Worm (Caenorhabditis elegans) whole organism, L2 larva: Measurements from ENCODE around the gene F38E1.6.

Experiments
- F13H6.1 ChIP-seq: sonication (generic microtip); optimal IDR thresholded peaks from 2 replicates; lab custom pipeline; 2016; ENCODE audit warnings: missing genetic modification characterization, missing compliant biosample characterization
- R02D3.7 ChIP-seq: fragments of 150-350 bp; optimal IDR thresholded peaks from 2 replicates; lab custom pipeline; 2014; ENCODE audit warnings: missing biosample characterization, missing genetic modification characterization
- Y55F3AM.14 ChIP-seq: fragments of 200-800 bp; sonication (Bioruptor generic); optimal IDR thresholded peaks from 2 replicates; lab custom pipeline; 2018; ENCODE audit warnings: mild to moderate bottlenecking, missing genetic modification characterization, missing compliant biosample characterization
- ZK546.5 ChIP-seq: sonication (generic microtip); optimal IDR thresholded peaks from 2 replicates; lab custom pipeline; 2017; ENCODE audit warnings: missing biosample characterization, missing genetic modification characterization
- alr-1 ChIP-seq: fragments of 150-350 bp; optimal IDR thresholded peaks from 2 replicates; lab custom pipeline; 2014; ENCODE audit warnings: missing biosample characterization, missing genetic modification characterization
- aly-2 ChIP-seq: fragments of 150-350 bp; optimal IDR thresholded peaks from 2 replicates; lab custom pipeline; 2014; ENCODE audit warnings: missing biosample characterization, missing genetic modification characterization
- blmp-1 ChIP-seq: sonication (generic microtip); optimal IDR thresholded peaks from 2 replicates; lab custom pipeline; 2017; ENCODE audit warnings: missing genetic modification characterization, mild to moderate bottlenecking, missing compliant biosample characterization, antibody characterized with exemption, moderate library complexity; ENCODE audit not compliant: insufficient read depth
- ceh-16 ChIP-seq: fragments of 150-350 bp; optimal IDR thresholded peaks from 2 replicates; lab custom pipeline; 2014; ENCODE audit warnings: missing biosample characterization, missing genetic modification characterization
- ceh-82 ChIP-seq: fragments of 150-350 bp; optimal IDR thresholded peaks from 2 replicates; lab custom pipeline; 2014; ENCODE audit warnings: missing biosample characterization, missing genetic modification characterization
- dmd-4 ChIP-seq: sonication (generic microtip); optimal IDR thresholded peaks from 2 replicates; lab custom pipeline; 2017; ENCODE audit warnings: missing biosample characterization, missing genetic modification characterization
- egl-27 ChIP-seq: sonication (generic microtip); optimal IDR thresholded peaks from 3 replicates; lab custom pipeline; 2017; ENCODE audit warnings: missing biosample characterization, missing genetic modification reagents, missing genetic modification characterization
- elt-3 ChIP-seq: sonication (generic microtip); optimal IDR thresholded peaks from 2 replicates; lab custom pipeline; 2017; ENCODE audit warnings: missing biosample characterization, missing genetic modification characterization
- fos-1 ChIP-seq: fragments of 150-350 bp; optimal IDR thresholded peaks from 2 replicates; lab custom pipeline; 2014; ENCODE audit warnings: missing biosample characterization, missing genetic modification characterization
- gmeb-1 ChIP-seq: fragments of 150-350 bp; optimal IDR thresholded peaks from 2 replicates; lab custom pipeline; 2014; ENCODE audit warnings: missing biosample characterization, missing genetic modification characterization
- lin-11 ChIP-seq: fragments of 150-350 bp; sonication (generic microtip); optimal IDR thresholded peaks from 2 replicates; lab custom pipeline; 2014; ENCODE audit warnings: missing biosample characterization, missing genetic modification characterization, inconsistent platforms, mixed read lengths
- lin-13 ChIP-seq: fragments of 150-350 bp; optimal IDR thresholded peaks from 2 replicates; lab custom pipeline; 2014; ENCODE audit warnings: missing biosample characterization, missing genetic modification reagents, missing genetic modification characterization
- lin-39 ChIP-seq: fragments of 150-350 bp; optimal IDR thresholded peaks from 2 replicates; lab custom pipeline; 2014; ENCODE audit warnings: missing biosample characterization, missing genetic modification reagents, missing genetic modification characterization
- mab-5 ChIP-seq: fragments of 150-350 bp; optimal IDR thresholded peaks from 2 replicates; lab custom pipeline; 2014; ENCODE audit warnings: missing biosample characterization, missing genetic modification characterization
- mbf-1 ChIP-seq: sonication (generic microtip); optimal IDR thresholded peaks from 2 replicates; lab custom pipeline; 2017; ENCODE audit warnings: missing biosample characterization, missing genetic modification characterization
- mdl-1 ChIP-seq, 2 experiments: fragments of 150-350 bp in 1 of 2; sonication (generic microtip) in 1 of 2; optimal IDR thresholded peaks; 2 replicates each; lab custom pipeline; 2017; ENCODE audit warnings: missing biosample characterization in 2 of 2, missing genetic modification characterization in 2 of 2
- nhr-10 ChIP-seq: sonication (generic microtip); optimal IDR thresholded peaks from 2 replicates; lab custom pipeline; 2017; ENCODE audit warnings: missing biosample characterization, missing genetic modification characterization
- nhr-11 ChIP-seq: fragments of 150-350 bp; optimal IDR thresholded peaks from 2 replicates; lab custom pipeline; 2014; ENCODE audit warnings: missing biosample characterization, missing genetic modification characterization
- nhr-12 ChIP-seq: fragments of 150-350 bp; optimal IDR thresholded peaks from 2 replicates; lab custom pipeline; 2014; ENCODE audit warnings: missing biosample characterization, missing genetic modification characterization
- nhr-21 ChIP-seq: fragments of 150-350 bp; optimal IDR thresholded peaks from 2 replicates; lab custom pipeline; 2014; ENCODE audit warnings: missing biosample characterization, missing genetic modification characterization
- nhr-237 ChIP-seq: fragments of 150-350 bp; optimal IDR thresholded peaks from 2 replicates; lab custom pipeline; 2014; ENCODE audit warnings: missing biosample characterization, missing genetic modification characterization
- nhr-6 ChIP-seq: fragments of 150-350 bp; optimal IDR thresholded peaks from 2 replicates; lab custom pipeline; 2014; ENCODE audit warnings: missing biosample characterization, missing genetic modification characterization
- nhr-77 ChIP-seq: fragments of 150-350 bp; optimal IDR thresholded peaks from 2 replicates; lab custom pipeline; 2014; ENCODE audit warnings: missing biosample characterization, missing genetic modification characterization
- skn-1 ChIP-seq: sonication (generic microtip); optimal IDR thresholded peaks from 2 replicates; lab custom pipeline; 2017; ENCODE audit warnings: missing biosample characterization, missing genetic modification characterization
- sma-9 ChIP-seq, 2 experiments: fragments of 150-350 bp in 1 of 2; sonication (generic microtip) in 1 of 2; optimal IDR thresholded peaks; 2 replicates each; lab custom pipeline; 2014 to 2016; ENCODE audit warnings: missing genetic modification characterization in 2 of 2, mild to moderate bottlenecking in 1 of 2, missing biosample characterization in 1 of 2, missing compliant biosample characterization in 1 of 2, missing genetic modification reagents in 1 of 2, moderate library complexity in 1 of 2
- snpc-4 ChIP-seq: fragments of 150-350 bp; optimal IDR thresholded peaks from 2 replicates; lab custom pipeline; 2014; ENCODE audit warnings: missing biosample characterization, missing genetic modification characterization
- unc-39 ChIP-seq: fragments of 150-350 bp; optimal IDR thresholded peaks from 2 replicates; lab custom pipeline; 2014; ENCODE audit warnings: missing biosample characterization, missing genetic modification characterization
- unc-55 ChIP-seq: fragments of 150-350 bp; sonication (generic microtip); optimal IDR thresholded peaks from 3 replicates; lab custom pipeline; 2014; ENCODE audit warnings: missing biosample characterization, missing genetic modification reagents, missing genetic modification characterization
- unc-62 ChIP-seq: fragments of 150-350 bp; optimal IDR thresholded peaks from 2 replicates; lab custom pipeline; 2014; ENCODE audit warnings: missing biosample characterization, missing genetic modification reagents, missing genetic modification characterization
- zag-1 ChIP-seq: fragments of 150-350 bp; optimal IDR thresholded peaks from 2 replicates; lab custom pipeline; 2014; ENCODE audit warnings: missing biosample characterization, missing genetic modification characterization
- ztf-1 ChIP-seq: fragments of 200-800 bp; sonication (Bioruptor generic); conservative IDR thresholded peaks from 2 replicates; pipeline ENCODE4 v1.3.6; 2022; ENCODE audit warnings: missing genetic modification characterization, missing compliant biosample characterization
- ztf-11 ChIP-seq: sonication (generic microtip); optimal IDR thresholded peaks from 2 replicates; lab custom pipeline; 2017; ENCODE audit warnings: missing biosample characterization, missing genetic modification characterization
- ztf-4 ChIP-seq: fragments of 150-350 bp; optimal IDR thresholded peaks from 2 replicates; lab custom pipeline; 2014; ENCODE audit warnings: missing biosample characterization, missing genetic modification characterization

F38E1.6 gene

DNA sequence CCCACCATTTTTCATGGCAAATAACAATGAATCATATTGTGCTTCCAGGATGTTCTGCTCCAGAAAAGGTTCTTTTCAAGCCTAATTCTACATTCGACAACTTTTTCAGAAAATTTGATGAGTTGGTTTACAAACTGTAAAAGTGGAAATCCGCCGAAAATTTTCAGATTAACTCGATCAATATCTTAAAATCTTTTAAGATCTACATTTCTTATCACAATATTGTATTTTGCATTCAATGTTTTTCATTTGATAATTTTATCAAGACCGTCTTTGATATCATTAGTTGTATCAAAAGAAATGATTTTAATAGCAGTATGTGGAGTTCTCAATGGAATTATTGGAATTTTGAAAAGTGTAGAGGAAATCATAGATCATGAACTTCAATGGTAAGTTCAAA is at the start of gene F38E1.6:
TSS of gene F38E1.6 (plus strand) at position 301 of the 400 bp plus-strand sequence.
- TF ChIP-seq fos-1 (tag; lab: Kevin White, UChicago) (no peak), nhr-12 (no peak), unc-62 (GFP tag; lab: Kevin White, UChicago) (no peak), mbf-1 (tag; lab: Kevin White, UChicago) (no peak), F13H6.1 (tag; lab: Kevin White, UChicago) (no peak), lin-13 (GFP tag; lab: Kevin White, UChicago) (no peak), skn-1 (no peak), ceh-16 (tag; lab: Kevin White, UChicago) (no peak), gmeb-1 (tag; lab: Kevin White, UChicago) (no peak), lin-39 (tag; lab: Kevin White, UChicago) (no peak), ceh-82 (no peak), mab-5 (tag; lab: Kevin White, UChicago) (no peak), sma-9 (GFP tag; optimal IDR thresholded peaks at IDR 0.05; lab: Kevin White, UChicago) (no peak), sma-9 (tag; optimal IDR thresholded peaks at IDR 0.05; lab: Kevin White, UChicago) (no peak), ztf-11 (tag; lab: Kevin White, UChicago) (no peak), unc-55 (GFP tag; lab: Kevin White, UChicago) (no peak), mdl-1 (tag; optimal IDR thresholded peaks at IDR 0.05; lab: Kevin White, UChicago) (no peak), egl-27 (tag; lab: Kevin White, UChicago) (no peak), nhr-77 (no peak), dmd-4 (no peak), snpc-4 (tag; lab: Kevin White, UChicago) (no peak)
- TF ChIP-seq, all 48 proteins: peak for 0

DNA sequence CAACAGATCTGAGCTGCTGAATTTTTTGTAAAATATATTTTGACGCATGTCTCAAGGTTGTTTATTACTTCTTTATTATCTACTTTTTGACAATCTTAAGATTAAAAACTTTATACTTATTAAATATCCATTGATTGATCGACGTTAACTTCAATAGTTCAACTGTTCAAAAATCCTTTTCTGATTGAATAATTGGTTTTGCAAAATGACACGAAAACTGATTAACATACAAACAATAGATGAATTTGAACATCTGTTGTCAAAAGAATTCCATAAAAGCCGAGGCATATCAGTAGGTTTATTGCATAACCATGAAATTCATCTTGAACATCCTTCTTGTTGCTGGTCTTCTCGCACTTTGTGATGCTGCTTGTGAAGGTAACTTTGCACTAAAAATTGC is 48.7 kb upstream of the F38E1.6 start, which contains the start of gene W02D7.12:
TSS of gene W02D7.12 (plus strand) at position 301 of the 400 bp plus-strand sequence.
- TF ChIP-seq aly-2 (tag; lab: Kevin White, UChicago) (no peak), snpc-4 (tag; lab: Kevin White, UChicago) (no peak), lin-11 (tag; lab: Kevin White, UChicago) (no peak), nhr-11 (tag; lab: Kevin White, UChicago) (no peak), alr-1 (tag; lab: Kevin White, UChicago) (no peak), ceh-82 (no peak), ztf-11 (tag; lab: Kevin White, UChicago) (no peak), mbf-1 (tag; lab: Kevin White, UChicago) (no peak), F13H6.1 (tag; lab: Kevin White, UChicago) (no peak), skn-1 (no peak), unc-39 (no peak), R02D3.7 (tag; lab: Kevin White, UChicago) (no peak), blmp-1 (no peak), ztf-4 (tag; lab: Kevin White, UChicago) (no peak), ceh-16 (tag; lab: Kevin White, UChicago) (no peak), nhr-6 (no peak), ztf-1 (GFP tag; lab: Robert Waterston, UW) (no peak)
- TF ChIP-seq, all 48 proteins: peak for 0

DNA sequence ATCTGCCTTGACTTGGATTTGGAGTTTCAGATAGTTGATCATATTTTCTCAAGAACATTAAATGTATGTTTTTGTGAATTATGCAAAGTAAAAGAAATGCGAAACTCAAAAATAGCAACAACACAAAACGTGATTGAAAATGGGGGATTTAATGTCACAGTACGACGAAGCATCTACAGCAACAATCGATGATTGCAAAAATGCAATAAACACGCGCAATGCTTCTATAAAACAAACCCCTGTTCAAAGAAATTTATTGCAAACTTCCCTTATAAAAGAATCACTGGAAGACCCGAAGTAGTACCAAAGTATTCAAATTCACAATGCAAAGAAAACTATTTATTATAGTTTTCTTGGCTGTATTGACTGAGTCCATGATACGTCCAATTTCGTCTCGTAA is 41.8 kb upstream of the F38E1.6 start, which contains the start of gene clec-219:
TSS of gene clec-219 (plus strand) at position 301 of the 400 bp plus-strand sequence.
- no peak for TF ChIP-seq nhr-237
- no peak for TF ChIP-seq gmeb-1 (tag; lab: Kevin White, UChicago)
- TF ChIP-seq lin-11 (tag; lab: Kevin White, UChicago), result no peak
- no peak for TF ChIP-seq nhr-10 (tag; lab: Kevin White, UChicago)
- no peak for TF ChIP-seq nhr-12
- TF ChIP-seq blmp-1, result no peak
- no peak for TF ChIP-seq aly-2 (tag; lab: Kevin White, UChicago)
- TF ChIP-seq ZK546.5 (tag; lab: Kevin White, UChicago), result no peak
- TF ChIP-seq mab-5 (tag; lab: Kevin White, UChicago), result no peak
- no peak for TF ChIP-seq nhr-21 (tag; lab: Kevin White, UChicago)

DNA sequence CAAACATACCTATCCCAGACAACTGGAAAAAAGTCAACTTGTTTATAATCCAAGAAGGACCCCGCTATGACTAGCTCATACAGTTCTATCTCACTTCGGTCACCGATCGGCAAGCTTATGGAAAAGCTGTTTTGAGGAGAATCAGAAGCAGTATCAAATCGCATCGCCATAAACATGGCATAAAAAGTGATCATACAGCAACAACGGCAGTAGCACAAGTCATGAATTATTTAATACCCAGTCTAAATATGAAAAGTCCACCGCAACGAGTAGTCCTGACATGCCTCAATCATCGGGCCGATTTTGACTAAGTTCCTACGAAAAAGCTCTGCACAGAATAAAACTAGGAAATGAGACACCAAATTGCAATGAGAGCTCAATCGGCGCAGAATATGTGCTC is 36.3 kb upstream of the F38E1.6 start:
- no peak for TF ChIP-seq nhr-237
- no peak for TF ChIP-seq nhr-10 (tag; lab: Kevin White, UChicago)
- no peak for TF ChIP-seq Y55F3AM.14 (GFP tag; lab: Kevin White, UChicago)
- no peak for TF ChIP-seq aly-2 (tag; lab: Kevin White, UChicago)
- TF ChIP-seq elt-3 (tag; lab: Kevin White, UChicago), result no peak
- no peak for TF ChIP-seq zag-1 (tag; lab: Kevin White, UChicago)
- TF ChIP-seq lin-39 (tag; lab: Kevin White, UChicago), result no peak
- no peak for TF ChIP-seq ztf-11 (tag; lab: Kevin White, UChicago)
- no peak for TF ChIP-seq blmp-1
- TF ChIP-seq ztf-4 (tag; lab: Kevin White, UChicago), result no peak
